Fruit fly (Drosophila melanogaster): ENCODE data around the gene CG4592.

The CG4592 gene

DNA sequence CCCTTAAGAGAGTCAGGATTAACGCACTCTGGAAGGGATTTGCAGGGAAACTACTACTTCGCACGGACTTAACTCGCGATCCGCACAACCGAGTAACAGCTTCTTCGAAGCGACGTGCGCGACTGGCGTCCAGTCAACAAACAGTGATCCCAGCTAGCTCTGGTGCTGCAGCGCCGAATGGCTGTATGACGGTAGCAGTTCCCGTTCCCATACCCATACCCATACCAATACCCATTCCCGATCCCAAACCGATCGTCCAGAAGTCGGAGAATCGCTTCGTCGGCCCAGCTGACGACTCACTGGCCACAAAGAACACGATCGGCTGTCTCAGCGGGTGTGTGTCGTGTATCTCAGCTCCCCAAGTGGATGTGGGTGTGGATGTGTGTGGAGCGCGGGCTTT is 25.8 kb downstream of the CG4592 start, which contains the start of gene CG5853 (continued):
- no peak for TF ChIP-seq kah (GFP tag; optimal IDR thresholded peaks at IDR 0.05)
- no peak for TF ChIP-seq luna (GFP tag; optimal IDR thresholded peaks at IDR 0.05)
- TF ChIP-seq tin (GFP tag; optimal IDR thresholded peaks at IDR 0.05) = no peak
- no peak for TF ChIP-seq her (GFP tag; optimal IDR thresholded peaks at IDR 0.05)
- no peak; the same call in 1 of the 2 replicates for TF ChIP-seq GATAe (GFP tag; conservative IDR thresholded peaks at IDR 0.05)
- no peak for TF ChIP-seq CG12104 (GFP tag; optimal IDR thresholded peaks at IDR 0.05)
- no peak for TF ChIP-seq da (GFP tag; optimal IDR thresholded peaks at IDR 0.05)
- no peak for TF ChIP-seq dimm (GFP tag; IDR thresholded peaks at IDR 0.05)
- TF ChIP-seq Neu2 (GFP tag; optimal IDR thresholded peaks at IDR 0.05; ENCODE audit: borderline replicate concordance) = no peak
- TF ChIP-seq CG9876 (GFP tag; optimal IDR thresholded peaks at IDR 0.05) = no peak
- no peak for TF ChIP-seq prd (optimal IDR thresholded peaks at IDR 0.05)
- no peak for TF ChIP-seq prd (GFP tag; IDR thresholded peaks at IDR 0.05)
- TF ChIP-seq CG13287 (GFP tag; IDR thresholded peaks at IDR 0.05; ENCODE audit: partially characterized antibody) = peak; percentile 12; the same call in 1 of the 2 replicates
- no peak for TF ChIP-seq trem (tag; optimal IDR thresholded peaks at IDR 0.05)
- no peak for TF ChIP-seq CG15601 (tag; optimal IDR thresholded peaks at IDR 0.05)
- TF ChIP-seq Dbx (GFP tag; IDR thresholded peaks at IDR 0.05) = 0 out of 3 replicates have a peak, but pooled peaks have one; percentile 39
- TF ChIP-seq CG12155 (GFP tag; optimal IDR thresholded peaks at IDR 0.05) = no peak
- no peak for TF ChIP-seq Taf1 (GFP tag; IDR thresholded peaks at IDR 0.05)
- TF ChIP-seq Side (GFP tag; optimal IDR thresholded peaks at IDR 0.05) = no peak
- no peak for TF ChIP-seq Usf (GFP tag; optimal IDR thresholded peaks at IDR 0.05)
- TF ChIP-seq tup (GFP tag; optimal IDR thresholded peaks at IDR 0.05) = no peak
- TF ChIP-seq CG7963 (GFP tag; IDR thresholded peaks at IDR 0.05; ENCODE audit: partially characterized antibody) = no peak

DNA sequence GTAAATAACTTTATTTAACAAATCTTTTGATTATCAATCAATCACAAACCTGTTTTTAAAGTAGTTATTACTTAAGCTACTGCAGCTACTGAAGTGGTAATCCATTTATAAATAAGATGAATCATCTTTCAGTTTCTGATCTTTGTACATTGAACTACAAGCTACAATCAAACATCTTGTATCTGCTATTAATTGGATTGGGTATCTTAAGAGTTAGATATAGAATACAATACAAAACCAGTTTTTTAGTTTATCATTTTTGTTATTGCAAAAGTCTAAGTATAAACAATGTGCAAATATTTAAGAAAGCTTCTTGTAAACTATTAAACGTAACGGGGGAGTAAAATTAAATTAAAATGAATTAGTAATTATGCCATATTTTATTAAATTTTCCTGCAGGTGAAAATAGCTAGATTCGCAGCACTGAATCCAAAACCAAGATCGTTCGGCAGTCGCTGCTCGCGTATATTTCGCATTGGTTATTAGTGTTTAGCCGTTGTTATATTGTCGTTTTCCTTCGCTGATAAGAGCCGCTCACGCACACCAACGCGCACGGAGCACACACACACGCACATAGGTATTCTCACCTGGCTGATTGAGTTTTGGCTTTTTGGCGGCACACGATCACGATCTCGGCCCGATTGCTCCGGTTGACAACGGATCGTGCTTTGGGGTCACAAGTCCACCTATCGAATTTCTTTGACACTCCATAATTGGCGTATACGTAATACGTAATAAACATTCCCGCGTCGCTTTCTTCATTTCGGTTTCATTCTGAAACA is 26.5 kb downstream of the CG4592 start:
- TF ChIP-seq Ravus (GFP tag; IDR thresholded peaks at IDR 0.05) = no peak
- TF ChIP-seq Dip3 (GFP tag; optimal IDR thresholded peaks at IDR 0.05) = no peak
- TF ChIP-seq gsb (GFP tag; IDR thresholded peaks at IDR 0.05) = no peak
- no peak for TF ChIP-seq pum (GFP tag; optimal IDR thresholded peaks at IDR 0.05)
- no peak for TF ChIP-seq dmrt99B (tag; optimal IDR thresholded peaks at IDR 0.05)
- no peak for TF ChIP-seq sens-2 (GFP tag; IDR thresholded peaks at IDR 0.05)
- no peak for TF ChIP-seq Fer2 (tag; optimal IDR thresholded peaks at IDR 0.05)
- no peak for TF ChIP-seq CG8359 (GFP tag; optimal IDR thresholded peaks at IDR 0.05; ENCODE audit: borderline replicate concordance)
- TF ChIP-seq rib (GFP tag; IDR thresholded peaks at IDR 0.05) = peak; percentile 47; the same call in 1 of the 2 replicates
- no peak for TF ChIP-seq CG42726 (GFP tag; IDR thresholded peaks at IDR 0.05; ENCODE audit: partially characterized antibody)
- TF ChIP-seq Ets97D (GFP tag; optimal IDR thresholded peaks at IDR 0.05) = no peak
- no peak for TF ChIP-seq CG9215 (GFP tag; IDR thresholded peaks at IDR 0.05)
- TF ChIP-seq CG12942 (GFP tag; optimal IDR thresholded peaks at IDR 0.05) = no peak
- no peak for TF ChIP-seq CG4617 (GFP tag; optimal IDR thresholded peaks at IDR 0.05; ENCODE audit: borderline replicate concordance)
- TF ChIP-seq CG10654 (GFP tag; optimal IDR thresholded peaks at IDR 0.05) = no peak
- no peak for TF ChIP-seq CG4282 (GFP tag; optimal IDR thresholded peaks at IDR 0.05)
- TF ChIP-seq CG6854 (GFP tag; optimal IDR thresholded peaks at IDR 0.05) = no peak
- TF ChIP-seq ase (GFP tag; IDR thresholded peaks at IDR 0.05) = no peak
- TF ChIP-seq sna (GFP tag; IDR thresholded peaks at IDR 0.05; ENCODE audit: partially characterized antibody) = no peak
- no peak for TF ChIP-seq CG3726 (GFP tag; IDR thresholded peaks at IDR 0.05)
- peak; percentile 69 for TF ChIP-seq CG34376 (GFP tag; optimal IDR thresholded peaks at IDR 0.05)
- TF ChIP-seq crol (GFP tag; IDR thresholded peaks at IDR 0.05) = no peak
- no peak for TF ChIP-seq dysf (GFP tag; IDR thresholded peaks at IDR 0.05)
- TF ChIP-seq MTF-1 (GFP tag; optimal IDR thresholded peaks at IDR 0.05; ENCODE audit: borderline replicate concordance) = no peak
- TF ChIP-seq Hr78 (GFP tag; optimal IDR thresholded peaks at IDR 0.05) = peak in 1 of 2 experiments; percentile 77
- no peak for TF ChIP-seq tio (GFP tag; optimal IDR thresholded peaks at IDR 0.05)
- no peak for TF ChIP-seq CG6175 (GFP tag; IDR thresholded peaks at IDR 0.05)
- TF ChIP-seq ewg (GFP tag; optimal IDR thresholded peaks at IDR 0.05) = no peak
